Fruit fly (Drosophila melanogaster) whole organism, embryonic: ENCODE results near the gene CG14511.

ENCODE experiments used
- Asciz ChIP-seq: fragments of 200-800 bp; sonication (Bioruptor generic); optimal IDR thresholded peaks from 2 replicates; lab custom pipeline; 2017; ENCODE audit warnings: missing biosample characterization, mild to moderate bottlenecking, missing genetic modification characterization, missing genetic modification reagents
- B-H1 ChIP-seq: fragments of 200-800 bp; sonication (Bioruptor generic); IDR thresholded peaks from 3 replicates; pipeline ENCODE4 v1.3.6; 2022; ENCODE audit warnings: missing biosample characterization, missing genetic modification characterization
- Bteb2 ChIP-seq: fragments of 200-800 bp; sonication (Bioruptor generic); optimal IDR thresholded peaks from 2 replicates; lab custom pipeline; 2016; ENCODE audit warnings: missing biosample characterization, missing genetic modification characterization
- C15 ChIP-seq: fragments of 200-800 bp; sonication (Bioruptor generic); IDR thresholded peaks from 3 replicates; pipeline ENCODE4 v1.3.6; 2022; ENCODE audit warnings: missing biosample characterization, missing genetic modification characterization
- CG13287 ChIP-seq: fragments of 200-800 bp; sonication (Bioruptor generic); IDR thresholded peaks from 2 replicates; pipeline ENCODE4 v1.3.6; 2022; ENCODE audit warnings: missing biosample characterization, missing genetic modification characterization; ENCODE audit not compliant: partially characterized antibody
- CG14710 ChIP-seq: fragments of 200-800 bp; sonication (Bioruptor generic); optimal IDR thresholded peaks from 3 replicates; lab custom pipeline; 2019; ENCODE audit warnings: missing biosample characterization, mild to moderate bottlenecking, missing genetic modification characterization, moderate library complexity
- CG18011 ChIP-seq: fragments of 200-800 bp; sonication (Bioruptor generic); optimal IDR thresholded peaks from 2 replicates; lab custom pipeline; 2017; ENCODE audit warnings: missing biosample characterization, missing genetic modification characterization, mild to moderate bottlenecking, moderate library complexity, missing genotype
- CG18764 ChIP-seq: fragments of 200-800 bp; sonication (Bioruptor generic); optimal IDR thresholded peaks from 3 replicates; lab custom pipeline; 2016; ENCODE audit warnings: missing biosample characterization, missing genetic modification characterization
- CG2116 ChIP-seq: fragments of 200-800 bp; sonication (Bioruptor generic); optimal IDR thresholded peaks from 3 replicates; lab custom pipeline; 2018; ENCODE audit warnings: missing biosample characterization, mild to moderate bottlenecking, missing genetic modification characterization
- CG2712 ChIP-seq: fragments of 200-800 bp; optimal IDR thresholded peaks from 3 replicates; lab custom pipeline; 2019; ENCODE audit warnings: missing biosample characterization, mild to moderate bottlenecking, missing genetic modification characterization, moderate library complexity
- CG30431 ChIP-seq: fragments of 200-800 bp; sonication (Bioruptor generic); optimal IDR thresholded peaks from 2 replicates; lab custom pipeline; 2017; ENCODE audit warnings: missing biosample characterization, missing genetic modification characterization
- CG3163 ChIP-seq: fragments of 200-800 bp; sonication (Bioruptor generic); optimal IDR thresholded peaks from 3 replicates; lab custom pipeline; 2016; ENCODE audit warnings: missing biosample characterization, missing genetic modification characterization
- CG33557 ChIP-seq: fragments of 200-800 bp; sonication (Bioruptor generic); optimal IDR thresholded peaks from 2 replicates; lab custom pipeline; 2019; ENCODE audit warnings: missing biosample characterization, mild to moderate bottlenecking, missing genetic modification characterization, moderate library complexity
- CG4404 ChIP-seq: fragments of 200-800 bp; sonication (Bioruptor generic); IDR thresholded peaks from 2 replicates; pipeline ENCODE4 v1.3.6; 2022; ENCODE audit warnings: missing biosample characterization, missing genetic modification characterization
- CG6683 ChIP-seq: fragments of 200-800 bp; sonication (Bioruptor generic); optimal IDR thresholded peaks from 2 replicates; lab custom pipeline; 2017; ENCODE audit warnings: missing biosample characterization, mild to moderate bottlenecking, missing genetic modification characterization, missing genetic modification reagents
- CG6765 ChIP-seq: fragments of 200-800 bp; sonication (Bioruptor generic); optimal IDR thresholded peaks from 3 replicates; lab custom pipeline; 2017; ENCODE audit warnings: missing biosample characterization, mild to moderate bottlenecking, missing genetic modification characterization
- CG8944 ChIP-seq: fragments of 200-800 bp; sonication (Bioruptor generic); optimal IDR thresholded peaks from 3 replicates; lab custom pipeline; 2016; ENCODE audit warnings: missing biosample characterization, missing genetic modification characterization
- CG9727 ChIP-seq: fragments of 200-800 bp; sonication (Bioruptor generic); optimal IDR thresholded peaks from 3 replicates; lab custom pipeline; 2017; ENCODE audit warnings: missing biosample characterization, mild to moderate bottlenecking, missing genetic modification characterization
- CkIIα-i1 ChIP-seq: fragments of 200-800 bp; sonication (Bioruptor generic); IDR thresholded peaks from 2 replicates; pipeline ENCODE4 v1.3.6; 2022; ENCODE audit warnings: missing biosample characterization, missing genetic modification characterization
- Dref ChIP-seq: fragments of 200-800 bp; sonication (Bioruptor generic); IDR thresholded peaks from 2 replicates; pipeline ENCODE4 v1.3.6; 2022; ENCODE audit warnings: missing biosample characterization, missing genetic modification characterization
- Fer1 ChIP-seq: fragments of 200-800 bp; sonication (Bioruptor generic); optimal IDR thresholded peaks from 2 replicates; lab custom pipeline; 2017; ENCODE audit warnings: missing biosample characterization, mild to moderate bottlenecking, missing genetic modification characterization
- Hr51 ChIP-seq, 2 experiments: fragments of 200-800 bp; sonication (Bioruptor generic); optimal IDR thresholded peaks; 2 replicates in 1 of 2; 3 replicates in 1 of 2; lab custom pipeline; 2016 to 2018; ENCODE audit warnings: missing biosample characterization in 2 of 2, missing genetic modification characterization in 2 of 2, mild to moderate bottlenecking in 1 of 2, moderate library complexity in 1 of 2
- Nf-YA ChIP-seq: fragments of 200-800 bp; sonication (Bioruptor generic); IDR thresholded peaks from 2 replicates; pipeline ENCODE4 v1.3.6; 2022; ENCODE audit warnings: missing biosample characterization, missing genetic modification characterization
- Opbp ChIP-seq: fragments of 200-800 bp; sonication (Bioruptor generic); IDR thresholded peaks from 3 replicates; pipeline ENCODE4 v1.3.6; 2022; ENCODE audit warnings: missing biosample characterization, missing genetic modification characterization; ENCODE audit not compliant: partially characterized antibody
- Sox102F ChIP-seq: fragments of 200-800 bp; sonication (Bioruptor generic); optimal IDR thresholded peaks from 2 replicates; lab custom pipeline; 2018; ENCODE audit warnings: missing biosample characterization, mild to moderate bottlenecking, missing genetic modification characterization, moderate library complexity
- Stat92E ChIP-seq, 3 experiments: fragments of >200 bp in 2 of 3; fragments of 200-800 bp in 1 of 3; sonication (Bioruptor generic) in 1 of 3; optimal IDR thresholded peaks; 2 replicates each; lab custom pipeline; 2017 to 2019; ENCODE audit warnings: missing biosample characterization in 3 of 3, missing genetic modification characterization in 3 of 3, mild to moderate bottlenecking in 1 of 3, moderate library complexity in 1 of 3
- Vsx1 ChIP-seq: fragments of 200-800 bp; sonication (Bioruptor generic); optimal IDR thresholded peaks from 2 replicates; lab custom pipeline; 2017; ENCODE audit warnings: missing biosample characterization, mild to moderate bottlenecking, missing genetic modification characterization, missing genetic modification reagents
- bowl ChIP-seq: fragments of 200-800 bp; sonication (Bioruptor generic); IDR thresholded peaks from 2 replicates; pipeline ENCODE4 v1.3.6; 2022; ENCODE audit warnings: missing biosample characterization, missing genetic modification characterization
- crc ChIP-seq: fragments of 200-800 bp; sonication (Bioruptor generic); optimal IDR thresholded peaks from 2 replicates; lab custom pipeline; 2016; ENCODE audit warnings: missing biosample characterization, missing genetic modification characterization
- dmrt11E ChIP-seq: fragments of 200-800 bp; sonication (Bioruptor generic); optimal IDR thresholded peaks from 3 replicates; lab custom pipeline; 2018; ENCODE audit warnings: missing biosample characterization, mild to moderate bottlenecking, missing genetic modification characterization, moderate library complexity
- eve ChIP-seq, 2 experiments: fragments of >200 bp; optimal IDR thresholded peaks; 2 replicates each; lab custom pipeline; 2017; ENCODE audit warnings: missing biosample characterization in 2 of 2, missing genetic modification characterization in 2 of 2
- eyg ChIP-seq: fragments of 200-800 bp; sonication (Bioruptor generic); optimal IDR thresholded peaks from 3 replicates; lab custom pipeline; 2016; ENCODE audit warnings: missing biosample characterization, missing genetic modification characterization
- fd102C ChIP-seq: fragments of 200-800 bp; sonication (Bioruptor generic); optimal IDR thresholded peaks from 2 replicates; lab custom pipeline; 2018; ENCODE audit warnings: missing biosample characterization, mild to moderate bottlenecking, missing genetic modification characterization, moderate library complexity
- gce ChIP-seq: fragments of 200-800 bp; sonication (Bioruptor generic); IDR thresholded peaks from 3 replicates; pipeline ENCODE4 v1.3.6; 2022; ENCODE audit warnings: missing biosample characterization, missing genetic modification characterization
- gsb ChIP-seq: fragments of 200-800 bp; sonication (Bioruptor generic); IDR thresholded peaks from 2 replicates; pipeline ENCODE4 v1.3.6; 2022; ENCODE audit warnings: missing biosample characterization, missing genetic modification characterization
- kah ChIP-seq: fragments of 200-800 bp; sonication (Bioruptor generic); optimal IDR thresholded peaks from 2 replicates; lab custom pipeline; 2018; ENCODE audit warnings: missing biosample characterization, mild to moderate bottlenecking, missing genetic modification characterization
- klu ChIP-seq: fragments of 200-800 bp; sonication (Bioruptor generic); IDR thresholded peaks from 2 replicates; pipeline ENCODE4 v1.3.6; 2022; ENCODE audit warnings: missing biosample characterization, missing genetic modification characterization
- lab ChIP-seq: fragments of 200-800 bp; sonication (Bioruptor generic); optimal IDR thresholded peaks from 3 replicates; lab custom pipeline; 2017; ENCODE audit warnings: missing biosample characterization, missing genetic modification characterization, mild to moderate bottlenecking, moderate library complexity, missing genetic modification reagents
- nerfin-2 ChIP-seq: fragments of 200-800 bp; sonication (Bioruptor generic); IDR thresholded peaks from 2 replicates; pipeline ENCODE4 v1.3.6; 2022; ENCODE audit warnings: missing biosample characterization, missing genetic modification characterization; ENCODE audit not compliant: partially characterized antibody
- nmo ChIP-seq: fragments of 200-800 bp; sonication (Bioruptor generic); optimal IDR thresholded peaks from 2 replicates; lab custom pipeline; 2018; ENCODE audit warnings: missing biosample characterization, mild to moderate bottlenecking, missing genetic modification characterization, moderate library complexity
- org-1 ChIP-seq: fragments of 200-800 bp; sonication (Bioruptor generic); optimal IDR thresholded peaks from 2 replicates; lab custom pipeline; 2017; ENCODE audit warnings: missing biosample characterization, missing genetic modification characterization
- otp ChIP-seq: fragments of 200-800 bp; sonication (Bioruptor generic); IDR thresholded peaks from 3 replicates; pipeline ENCODE4, ENCODE4 v1.3.6; 2022; ENCODE audit warnings: missing biosample characterization, missing genetic modification characterization
- pb ChIP-seq: fragments of 200-800 bp; sonication (Bioruptor generic); optimal IDR thresholded peaks from 3 replicates; lab custom pipeline; 2016; ENCODE audit warnings: missing biosample characterization, missing genetic modification characterization
- pum ChIP-seq: fragments of 200-800 bp; sonication (Bioruptor generic); optimal IDR thresholded peaks from 2 replicates; lab custom pipeline; 2016; ENCODE audit warnings: missing biosample characterization, missing genetic modification characterization
- salm ChIP-seq: fragments of 200-800 bp; sonication (Bioruptor generic); optimal IDR thresholded peaks from 2 replicates; lab custom pipeline; 2018; ENCODE audit warnings: missing biosample characterization, mild to moderate bottlenecking, missing genetic modification characterization
- sisA ChIP-seq: fragments of 200-800 bp; sonication (Bioruptor generic); IDR thresholded peaks from 2 replicates; pipeline ENCODE4 v1.3.6; 2022; ENCODE audit warnings: missing biosample characterization, missing genetic modification characterization
- tna ChIP-seq: fragments of 200-800 bp; sonication (Bioruptor generic); IDR thresholded peaks from 2 replicates; pipeline ENCODE4 v1.3.6; 2022; ENCODE audit warnings: missing biosample characterization, missing genetic modification characterization; ENCODE audit not compliant: partially characterized antibody
- trh ChIP-seq: fragments of 200-800 bp; sonication (Bioruptor generic); optimal IDR thresholded peaks from 2 replicates; lab custom pipeline; 2016; ENCODE audit warnings: missing biosample characterization, missing genetic modification characterization
- vnd ChIP-seq: fragments of 200-800 bp; sonication (Bioruptor generic); IDR thresholded peaks from 3 replicates; pipeline ENCODE4 v1.3.6; 2022; ENCODE audit warnings: missing biosample characterization, missing genetic modification characterization; ENCODE audit not compliant: partially characterized antibody
- z ChIP-seq: fragments of 200-800 bp; sonication (Bioruptor generic); IDR thresholded peaks from 3 replicates; pipeline ENCODE4 v1.3.6; 2022; ENCODE audit warnings: missing biosample characterization, missing genetic modification characterization

CG14511 gene

DNA sequence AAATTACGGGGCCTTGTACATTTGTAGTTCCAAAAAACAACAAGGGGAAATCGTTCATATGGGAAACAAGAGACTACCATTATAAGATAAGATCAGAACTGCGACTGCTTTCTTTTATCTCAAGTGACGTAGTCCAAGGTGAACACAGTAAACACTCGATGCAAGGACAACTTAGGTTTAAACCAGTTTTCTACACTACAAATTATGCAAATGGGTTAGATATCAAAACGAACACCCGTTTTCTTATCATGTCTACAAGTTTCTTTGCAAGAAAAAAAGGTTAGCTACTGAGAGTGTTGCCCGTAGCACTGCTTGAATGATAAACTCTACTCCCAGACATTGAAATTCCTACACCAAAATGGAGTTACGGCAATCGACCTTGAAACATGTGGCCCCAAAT lies 22.6 kb downstream of the CG14511 start (continued):
- TF ChIP-seq gce (GFP tag; lab: Robert Waterston, UW) (peak; percentile 51; the same call in 1 of the 3 replicates), z (GFP tag; lab: Robert Waterston, UW) (no peak; the same call in 2 of the 3 replicates), CG4404 (GFP tag; lab: Robert Waterston, UW) (peak; percentile 77), CG33557 (GFP tag; lab: Kevin White, UChicago) (no peak), Nf-YA (GFP tag; lab: Robert Waterston, UW) (peak; percentile 55; the same call in 1 of the 2 replicates), fd102C (GFP tag; lab: Kevin White, UChicago) (no peak), CG18764 (peak; percentile 26), Sox102F (GFP tag; lab: Kevin White, UChicago) (peak; percentile 70), eyg (GFP tag; lab: Kevin White, UChicago) (no peak), bowl (GFP tag; lab: Robert Waterston, UW) (no peak), CG3163 (no peak), CG13287 (GFP tag; lab: Robert Waterston, UW) (no peak), Stat92E (GFP tag; optimal IDR thresholded peaks at IDR 0.05; lab: Kevin White, UChicago) (no peak), sisA (GFP tag; lab: Robert Waterston, UW) (peak; percentile 79), Asciz (GFP tag; lab: Kevin White, UChicago) (no peak), CkIIα-i1 (GFP tag; lab: Robert Waterston, UW) (no peak), CG2116 (GFP tag; lab: Kevin White, UChicago) (no peak), Dref (GFP tag; lab: Robert Waterston, UW) (no peak), nmo (GFP tag; lab: Kevin White, UChicago) (peak; percentile 76), CG14710 (peak; percentile 32), CG30431 (peak; percentile 58), vnd (GFP tag; lab: Robert Waterston, UW) (no peak), klu (GFP tag; lab: Robert Waterston, UW) (0 out of 2 replicates have a peak, but pooled peaks have one; percentile 42), Vsx1 (GFP tag; lab: Kevin White, UChicago) (no peak), C15 (GFP tag; lab: Robert Waterston, UW) (no peak), eve (GFP tag; optimal IDR thresholded peaks at IDR 0.05; lab: Kevin White, UChicago) (no peak), nerfin-2 (no peak), org-1 (GFP tag; lab: Kevin White, UChicago) (peak; percentile 45), pb (GFP tag; lab: Kevin White, UChicago) (peak; percentile 64), dmrt11E (peak; percentile 59), tna (GFP tag; lab: Robert Waterston, UW) (no peak), salm (tag; lab: Kevin White, UChicago) (peak; percentile 32), CG9727 (GFP tag; lab: Kevin White, UChicago) (peak; percentile 45), kah (GFP tag; lab: Kevin White, UChicago) (no peak), Bteb2 (GFP tag; lab: Kevin White, UChicago) (no peak), Fer1 (GFP tag; lab: Kevin White, UChicago) (peak; percentile 30), otp (peak; percentile 61; the same call in 1 of the 3 replicates), B-H1 (GFP tag; lab: Robert Waterston, UW) (peak; percentile 50), Opbp (GFP tag; lab: Robert Waterston, UW) (no peak), pum (peak; percentile 62), crc (GFP tag; lab: Kevin White, UChicago) (peak; percentile 3), CG6765 (GFP tag; lab: Kevin White, UChicago) (no peak), CG8944 (no peak), trh (GFP tag; lab: Kevin White, UChicago) (no peak), CG2712 (tag; lab: Kevin White, UChicago) (peak; percentile 70), Hr51 (GFP tag; optimal IDR thresholded peaks at IDR 0.05; lab: Kevin White, UChicago) (peak in 1 of 2 experiments; percentile 26), CG6683 (GFP tag; lab: Kevin White, UChicago) (no peak), lab (GFP tag; lab: Kevin White, UChicago) (peak; percentile 50), gsb (GFP tag; lab: Robert Waterston, UW) (peak; percentile 46), CG18011 (GFP tag; lab: Kevin White, UChicago) (no peak)
